Fruit fly (Drosophila melanogaster) whole organism, embryonic: Measurements from ENCODE around the gene Ras85D.

Experiments used
- Antp ChIP-seq: fragments of 200-800 bp; sonication (Bioruptor generic); optimal IDR thresholded peaks from 3 replicates; lab custom pipeline; 2016; ENCODE audit warnings: missing biosample characterization, missing genetic modification characterization
- BtbVII ChIP-seq: fragments of 200-800 bp; sonication (Bioruptor generic); optimal IDR thresholded peaks from 3 replicates; lab custom pipeline; 2017; ENCODE audit warnings: missing biosample characterization, mild to moderate bottlenecking, missing genetic modification characterization
- CG10959 ChIP-seq: fragments of 200-800 bp; sonication (Bioruptor generic); IDR thresholded peaks from 2 replicates; pipeline ENCODE4 v1.3.6; 2022; ENCODE audit warnings: missing biosample characterization, missing genetic modification characterization
- CG11504 ChIP-seq: fragments of 200-800 bp; sonication (Bioruptor generic); optimal IDR thresholded peaks from 3 replicates; lab custom pipeline; 2019; ENCODE audit warnings: missing biosample characterization, mild to moderate bottlenecking, missing genetic modification characterization, moderate library complexity
- CG14710 ChIP-seq: fragments of 200-800 bp; sonication (Bioruptor generic); optimal IDR thresholded peaks from 3 replicates; lab custom pipeline; 2019; ENCODE audit warnings: missing biosample characterization, mild to moderate bottlenecking, missing genetic modification characterization, moderate library complexity
- CG17186 ChIP-seq: fragments of 200-800 bp; sonication (Bioruptor generic); optimal IDR thresholded peaks from 3 replicates; lab custom pipeline; 2017; ENCODE audit warnings: missing biosample characterization, missing genetic modification reagents, missing genetic modification characterization
- CG17829 ChIP-seq: fragments of 200-800 bp; optimal IDR thresholded peaks from 2 replicates; lab custom pipeline; 2019; ENCODE audit warnings: missing biosample characterization, mild to moderate bottlenecking, missing genetic modification characterization, moderate library complexity
- CG2712 ChIP-seq: fragments of 200-800 bp; optimal IDR thresholded peaks from 3 replicates; lab custom pipeline; 2019; ENCODE audit warnings: missing biosample characterization, mild to moderate bottlenecking, missing genetic modification characterization, moderate library complexity
- CG2875 ChIP-seq: fragments of 200-800 bp; sonication (Bioruptor generic); optimal IDR thresholded peaks from 2 replicates; lab custom pipeline; 2017; ENCODE audit warnings: missing biosample characterization, mild to moderate bottlenecking, missing genetic modification characterization, missing genetic modification reagents
- CG3995 ChIP-seq: fragments of 200-800 bp; sonication (Bioruptor generic); optimal IDR thresholded peaks from 3 replicates; lab custom pipeline; 2016; ENCODE audit warnings: missing biosample characterization, missing genetic modification characterization
- CG4854 ChIP-seq: fragments of 200-800 bp; sonication (Bioruptor generic); optimal IDR thresholded peaks from 2 replicates; lab custom pipeline; 2016; ENCODE audit warnings: missing biosample characterization, missing genetic modification characterization, inconsistent platforms
- CG7357 ChIP-seq: fragments of 200-800 bp; sonication (Bioruptor generic); IDR thresholded peaks from 3 replicates; pipeline ENCODE4 v1.3.6; 2022; ENCODE audit warnings: missing biosample characterization, missing genetic modification characterization
- CG7745 ChIP-seq: fragments of 200-800 bp; sonication (Bioruptor generic); optimal IDR thresholded peaks from 2 replicates; lab custom pipeline; 2018; ENCODE audit warnings: missing biosample characterization, mild to moderate bottlenecking, missing genetic modification characterization, moderate library complexity
- CG9609 ChIP-seq: fragments of 200-800 bp; sonication (Bioruptor generic); optimal IDR thresholded peaks from 3 replicates; lab custom pipeline; 2016; ENCODE audit warnings: missing biosample characterization, missing genetic modification characterization
- Chrac-16 ChIP-seq: fragments of 200-800 bp; sonication (Bioruptor generic); optimal IDR thresholded peaks from 3 replicates; lab custom pipeline; 2016; ENCODE audit warnings: missing biosample characterization, missing genetic modification characterization
- D ChIP-seq, 2 experiments: fragments of 200-800 bp in 1 of 2; fragments of >200 bp in 1 of 2; sonication (Bioruptor generic) in 1 of 2; optimal IDR thresholded peaks; 2 replicates in 1 of 2; 3 replicates in 1 of 2; lab custom pipeline; 2017; ENCODE audit warnings: mild to moderate bottlenecking in 1 of 2, missing biosample characterization in 1 of 2, missing genetic modification characterization in 1 of 2, missing genetic modification reagents in 1 of 2
- H2.0 ChIP-seq: fragments of 200-800 bp; sonication (Bioruptor generic); IDR thresholded peaks from 2 replicates; pipeline ENCODE4 v1.3.6; 2022; ENCODE audit warnings: missing biosample characterization, missing genetic modification characterization
- Hr78 ChIP-seq, 2 experiments: fragments of 200-800 bp in 1 of 2; fragments of >200 bp in 1 of 2; sonication (Bioruptor generic) in 1 of 2; optimal IDR thresholded peaks; 2 replicates each; lab custom pipeline; 2017 to 2019; ENCODE audit warnings: missing biosample characterization in 2 of 2, missing genetic modification characterization in 2 of 2, mild to moderate bottlenecking in 1 of 2, moderate library complexity in 1 of 2
- Jarid2 ChIP-seq: fragments of 200-800 bp; sonication (Bioruptor generic); optimal IDR thresholded peaks from 3 replicates; lab custom pipeline; 2017; ENCODE audit warnings: mild to moderate bottlenecking, missing biosample characterization, missing genetic modification reagents, missing genetic modification characterization
- MESR4 ChIP-seq: fragments of 200-800 bp; sonication (Bioruptor generic); optimal IDR thresholded peaks from 2 replicates; lab custom pipeline; 2018; ENCODE audit warnings: missing biosample characterization, mild to moderate bottlenecking, missing genetic modification characterization, moderate library complexity
- Med ChIP-seq: fragments of 200-800 bp; sonication (Bioruptor generic); peaks from one replicate; lab custom pipeline; 2016; ENCODE audit warnings: missing biosample characterization, missing genetic modification characterization, mild to moderate bottlenecking, inconsistent platforms, moderate library complexity
- Oli ChIP-seq: fragments of 200-800 bp; sonication (Bioruptor generic); optimal IDR thresholded peaks from 2 replicates; lab custom pipeline; 2018; ENCODE audit warnings: missing biosample characterization, mild to moderate bottlenecking, missing genetic modification characterization, moderate library complexity
- Opbp ChIP-seq: fragments of 200-800 bp; sonication (Bioruptor generic); IDR thresholded peaks from 3 replicates; pipeline ENCODE4 v1.3.6; 2022; ENCODE audit warnings: missing biosample characterization, missing genetic modification characterization; ENCODE audit not compliant: partially characterized antibody
- Poxn ChIP-seq: fragments of 200-800 bp; sonication (Bioruptor generic); IDR thresholded peaks from 2 replicates; pipeline ENCODE4 v1.3.6; 2022; ENCODE audit warnings: missing biosample characterization, missing genetic modification characterization
- Six4 ChIP-seq: fragments of 200-800 bp; sonication (Bioruptor generic); optimal IDR thresholded peaks from 2 replicates; lab custom pipeline; 2016; ENCODE audit warnings: missing biosample characterization, missing genetic modification characterization
- Stat92E ChIP-seq, 3 experiments: fragments of >200 bp in 2 of 3; fragments of 200-800 bp in 1 of 3; sonication (Bioruptor generic) in 1 of 3; optimal IDR thresholded peaks; 2 replicates each; lab custom pipeline; 2017 to 2019; ENCODE audit warnings: missing biosample characterization in 3 of 3, missing genetic modification characterization in 3 of 3, mild to moderate bottlenecking in 1 of 3, moderate library complexity in 1 of 3
- Trl ChIP-seq, 3 experiments: fragments of >200 bp in 2 of 3; fragments of 200-800 bp in 1 of 3; sonication (Bioruptor generic) in 1 of 3; optimal IDR thresholded peaks; 2 replicates in 1 of 3; 3 replicates in 2 of 3; lab custom pipeline; 2016 to 2017; ENCODE audit warnings: missing biosample characterization in 1 of 3, missing genetic modification characterization in 1 of 3
- Vsx1 ChIP-seq: fragments of 200-800 bp; sonication (Bioruptor generic); optimal IDR thresholded peaks from 2 replicates; lab custom pipeline; 2017; ENCODE audit warnings: missing biosample characterization, mild to moderate bottlenecking, missing genetic modification characterization, missing genetic modification reagents
- cg ChIP-seq: fragments of 200-800 bp; sonication (Bioruptor generic); optimal IDR thresholded peaks from 3 replicates; lab custom pipeline; 2019; ENCODE audit warnings: missing biosample characterization, mild to moderate bottlenecking, missing genetic modification characterization, moderate library complexity
- disco-r ChIP-seq: fragments of 200-800 bp; sonication (Bioruptor generic); optimal IDR thresholded peaks from 2 replicates; lab custom pipeline; 2016; ENCODE audit warnings: missing biosample characterization, missing genetic modification characterization
- exex ChIP-seq: fragments of 200-800 bp; sonication (Bioruptor generic); optimal IDR thresholded peaks from 4 replicates; lab custom pipeline; 2018; ENCODE audit warnings: missing biosample characterization, mild to moderate bottlenecking, missing genetic modification characterization, moderate library complexity
- eyg ChIP-seq: fragments of 200-800 bp; sonication (Bioruptor generic); optimal IDR thresholded peaks from 3 replicates; lab custom pipeline; 2016; ENCODE audit warnings: missing biosample characterization, missing genetic modification characterization
- fd96Cb ChIP-seq: fragments of 200-800 bp; sonication (Bioruptor generic); optimal IDR thresholded peaks from 2 replicates; lab custom pipeline; 2018; ENCODE audit warnings: missing biosample characterization, mild to moderate bottlenecking, missing genetic modification characterization, moderate library complexity
- gcm ChIP-seq: fragments of 200-800 bp; sonication (Bioruptor generic); optimal IDR thresholded peaks from 2 replicates; lab custom pipeline; 2019; ENCODE audit warnings: missing biosample characterization, mild to moderate bottlenecking, missing genetic modification characterization, moderate library complexity
- hb ChIP-seq: fragments of 200-800 bp; sonication (Bioruptor generic); IDR thresholded peaks from 3 replicates; pipeline ENCODE4 v1.3.6; 2022; ENCODE audit warnings: missing biosample characterization, missing genetic modification characterization; ENCODE audit not compliant: partially characterized antibody
- lbe ChIP-seq: fragments of 200-800 bp; sonication (Bioruptor generic); optimal IDR thresholded peaks from 2 replicates; lab custom pipeline; 2016; ENCODE audit warnings: missing biosample characterization, mild to moderate bottlenecking, missing genetic modification characterization
- nerfin-2 ChIP-seq: fragments of 200-800 bp; sonication (Bioruptor generic); IDR thresholded peaks from 2 replicates; pipeline ENCODE4 v1.3.6; 2022; ENCODE audit warnings: missing biosample characterization, missing genetic modification characterization; ENCODE audit not compliant: partially characterized antibody
- nom ChIP-seq: fragments of 200-800 bp; sonication (Bioruptor generic); optimal IDR thresholded peaks from 2 replicates; lab custom pipeline; 2017; ENCODE audit warnings: missing biosample characterization, missing genetic modification characterization, mild to moderate bottlenecking, moderate library complexity, missing genetic modification reagents
- sqz ChIP-seq: fragments of 200-800 bp; sonication (Bioruptor generic); optimal IDR thresholded peaks from 3 replicates; lab custom pipeline; 2018; ENCODE audit warnings: missing biosample characterization, mild to moderate bottlenecking, missing genetic modification characterization
- zen ChIP-seq: fragments of 200-800 bp; sonication (Bioruptor generic); optimal IDR thresholded peaks from 3 replicates; lab custom pipeline; 2018; ENCODE audit warnings: missing biosample characterization, mild to moderate bottlenecking, missing genetic modification characterization, moderate library complexity

The Ras85D gene

dm6 chr3R:9515860-9516344, 3.0 kb upstream of the Ras85D start, which contains the start of the genes mRpL47, CG8176 and Kdm3 (continued):
- TF ChIP-seq Stat92E (GFP tag; optimal IDR thresholded peaks at IDR 0.05; lab: Kevin White, UChicago), result peak in 1 of 3 experiments; percentile 54
- TF ChIP-seq zen (tag; lab: Kevin White, UChicago), result peak; percentile 66
- no peak for TF ChIP-seq Vsx1
- no peak for TF ChIP-seq fd96Cb (tag; lab: Kevin White, UChicago)
- TF ChIP-seq Six4 (GFP tag; lab: Kevin White, UChicago), result no peak
- TF ChIP-seq D (optimal IDR thresholded peaks at IDR 0.05; lab: Kevin White, UChicago), result no peak
- no peak for TF ChIP-seq D (GFP tag; optimal IDR thresholded peaks at IDR 0.05; lab: Kevin White, UChicago)
- TF ChIP-seq CG11504 (tag; lab: Kevin White, UChicago), result no peak
- no peak for TF ChIP-seq Hr78 (GFP tag; optimal IDR thresholded peaks at IDR 0.05; lab: Kevin White, UChicago)
- TF ChIP-seq Poxn (GFP tag; lab: Robert Waterston, UW), result no peak
- TF ChIP-seq Antp (GFP tag; lab: Kevin White, UChicago), result peak; percentile 83
- no peak for TF ChIP-seq H2.0 (GFP tag; lab: Robert Waterston, UW)
- TF ChIP-seq CG2875 (GFP tag; lab: Kevin White, UChicago), result no peak
- TF ChIP-seq Jarid2 (GFP tag; lab: Kevin White, UChicago), result no peak
- TF ChIP-seq CG4854 (GFP tag; lab: Kevin White, UChicago), result peak; percentile 41
- peak; percentile 56 for TF ChIP-seq eyg (GFP tag; lab: Kevin White, UChicago)
- peak; percentile 60 for TF ChIP-seq CG9609 (GFP tag; lab: Kevin White, UChicago)
- TF ChIP-seq CG10959, result no peak
- no peak for TF ChIP-seq BtbVII (GFP tag; lab: Kevin White, UChicago)
- peak; percentile 86 for TF ChIP-seq CG14710 (tag; lab: Kevin White, UChicago)
- no peak for TF ChIP-seq CG7357 (GFP tag; lab: Robert Waterston, UW)
- no peak for TF ChIP-seq Oli (tag; lab: Kevin White, UChicago)
- TF ChIP-seq nerfin-2 (GFP tag; lab: Robert Waterston, UW), result no peak
- peak; percentile 97 for TF ChIP-seq CG17186
- no peak for TF ChIP-seq hb (GFP tag; lab: Robert Waterston, UW)
- peak; percentile 68 for TF ChIP-seq CG2712
- peak; percentile 56 for TF ChIP-seq exex
- peak; percentile 36 for TF ChIP-seq Chrac-16 (GFP tag; lab: Kevin White, UChicago)

DNA sequence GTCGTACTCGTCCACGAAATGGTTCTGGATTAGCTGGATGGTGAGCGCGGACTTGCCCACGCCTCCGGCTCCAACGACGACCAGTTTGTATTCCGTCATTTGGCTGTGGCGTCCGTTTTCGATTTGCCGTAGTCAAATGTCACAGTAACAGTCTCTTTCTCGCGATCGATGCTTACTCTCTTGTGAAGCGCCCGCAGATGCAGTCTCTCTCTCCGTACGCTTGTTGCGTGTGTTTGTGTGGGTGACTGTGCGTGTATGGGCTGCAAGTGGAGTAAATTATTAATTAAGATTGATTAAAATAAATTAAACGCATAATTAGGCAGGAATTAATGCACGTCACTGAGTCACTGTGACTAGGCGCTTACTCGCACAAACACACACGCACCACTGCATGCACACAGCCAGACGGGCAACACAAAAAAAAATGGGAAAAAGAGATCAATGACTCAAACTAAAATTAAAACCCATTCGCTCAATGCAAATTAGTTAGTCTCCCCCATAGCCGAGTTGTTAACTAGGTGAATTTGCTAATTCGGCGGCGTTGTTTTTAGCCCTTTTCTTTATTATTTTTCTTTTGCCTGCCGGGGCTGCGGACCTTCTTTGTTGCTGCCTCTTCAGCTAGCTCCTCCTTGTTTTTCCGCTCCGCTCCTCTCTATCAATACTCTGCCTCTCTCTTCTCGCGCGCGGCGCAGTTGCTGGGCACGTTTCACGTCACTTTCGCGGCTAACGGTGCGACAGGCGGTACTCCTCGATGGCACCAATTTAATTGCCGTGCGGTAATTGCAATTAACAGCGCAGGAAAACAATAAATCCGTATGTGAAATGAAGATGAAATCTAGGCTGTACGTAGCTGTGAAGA, 445 bp downstream of the Ras85D start:
- TF ChIP-seq Opbp (GFP tag; lab: Robert Waterston, UW) (no peak), nom (GFP tag; lab: Kevin White, UChicago) (peak; percentile 40), Trl (optimal IDR thresholded peaks at IDR 0.05; lab: Kevin White, UChicago) (peak; percentile 67 to 86), Trl (GFP tag; optimal IDR thresholded peaks at IDR 0.05; lab: Kevin White, UChicago) (no peak), CG3995 (GFP tag; lab: Kevin White, UChicago) (peak; percentile 86), Med (GFP tag; lab: Kevin White, UChicago) (peak; percentile 20), MESR4 (GFP tag; lab: Kevin White, UChicago) (peak; percentile 93), gcm (GFP tag; lab: Kevin White, UChicago) (peak; percentile 21), disco-r (GFP tag; lab: Kevin White, UChicago) (no peak), lbe (GFP tag; lab: Kevin White, UChicago) (peak; percentile 24), zen (tag; lab: Kevin White, UChicago) (peak; percentile 47), cg (GFP tag; lab: Kevin White, UChicago) (peak; percentile 84), sqz (GFP tag; lab: Kevin White, UChicago) (peak; percentile 51), CG17829 (tag; lab: Kevin White, UChicago) (no peak), CG7745 (tag; lab: Kevin White, UChicago) (peak; percentile 88)
